Worm (Caenorhabditis elegans) whole organism, L3 larva: ENCODE measurements around the gene ZK470.6.

Experiments
- R02D3.7 ChIP-seq: fragments of 150-350 bp; optimal IDR thresholded peaks from 2 replicates; lab custom pipeline; 2014; ENCODE audit warnings: missing biosample characterization, missing genetic modification characterization
- ZK546.5 ChIP-seq: sonication (generic microtip); optimal IDR thresholded peaks from 2 replicates; lab custom pipeline; 2017; ENCODE audit warnings: missing biosample characterization, missing genetic modification characterization
- aly-2 ChIP-seq: fragments of 150-350 bp; optimal IDR thresholded peaks from 2 replicates; lab custom pipeline; 2014; ENCODE audit warnings: missing biosample characterization, missing genetic modification characterization
- ama-1 ChIP-seq: fragments of 150-350 bp; optimal IDR thresholded peaks from 2 replicates; lab custom pipeline; 2018
- ceh-16 ChIP-seq: sonication (generic microtip); optimal IDR thresholded peaks from 2 replicates; lab custom pipeline; 2017; ENCODE audit warnings: missing biosample characterization, missing genetic modification characterization
- ceh-28 ChIP-seq: fragments of 150-350 bp; optimal IDR thresholded peaks from 2 replicates; lab custom pipeline; 2014; ENCODE audit warnings: missing biosample characterization, missing genetic modification reagents, missing genetic modification characterization
- ceh-82 ChIP-seq: fragments of 150-350 bp; optimal IDR thresholded peaks from 2 replicates; lab custom pipeline; 2014; ENCODE audit warnings: missing biosample characterization, missing genetic modification characterization
- ceh-9 ChIP-seq: sonication (generic microtip); optimal IDR thresholded peaks from 2 replicates; lab custom pipeline; 2018; ENCODE audit warnings: missing biosample characterization, missing genetic modification characterization
- daf-12 ChIP-seq: fragments of 150-350 bp; optimal IDR thresholded peaks from 2 replicates; lab custom pipeline; 2014; ENCODE audit warnings: missing biosample characterization, missing genetic modification reagents, missing genetic modification characterization
- egl-27 ChIP-seq: sonication (generic microtip); optimal IDR thresholded peaks from 4 replicates; lab custom pipeline; 2017; ENCODE audit warnings: missing biosample characterization, missing genetic modification reagents, missing genetic modification characterization
- egl-5 ChIP-seq: fragments of 150-350 bp; optimal IDR thresholded peaks from 2 replicates; lab custom pipeline; 2017; ENCODE audit warnings: missing biosample characterization, missing genetic modification reagents, missing genetic modification characterization, inconsistent platforms
- elt-1 ChIP-seq: fragments of 150-350 bp; optimal IDR thresholded peaks from 2 replicates; lab custom pipeline; 2014; ENCODE audit warnings: missing biosample characterization, missing genetic modification characterization
- elt-2 ChIP-seq: sonication (generic microtip); optimal IDR thresholded peaks from 2 replicates; lab custom pipeline; 2016; ENCODE audit warnings: missing genetic modification reagents, mild to moderate bottlenecking, missing genetic modification characterization, missing compliant biosample characterization
- elt-3 ChIP-seq, 3 experiments: fragments of 150-350 bp in 1 of 3; sonication (generic microtip) in 2 of 3; optimal IDR thresholded peaks; 2 replicates in 2 of 3; 4 replicates in 1 of 3; lab custom pipeline; 2014 to 2017; ENCODE audit warnings: missing biosample characterization in 3 of 3, missing genetic modification characterization in 3 of 3
- eor-1 ChIP-seq, 2 experiments: fragments of 150-350 bp; optimal IDR thresholded peaks; 2 replicates each; lab custom pipeline; 2014 to 2018; ENCODE audit warnings: missing biosample characterization in 2 of 2, missing genetic modification characterization in 2 of 2
- fkh-10 ChIP-seq: sonication (generic microtip); optimal IDR thresholded peaks from 2 replicates; lab custom pipeline; 2017; ENCODE audit warnings: missing biosample characterization, missing genetic modification reagents, missing genetic modification characterization
- fkh-2 ChIP-seq: fragments of 150-350 bp; optimal IDR thresholded peaks from 2 replicates; lab custom pipeline; 2014; ENCODE audit warnings: missing biosample characterization, missing genetic modification reagents, missing genetic modification characterization
- fos-1 ChIP-seq: fragments of 150-350 bp; optimal IDR thresholded peaks from 2 replicates; lab custom pipeline; 2014; ENCODE audit warnings: missing biosample characterization, missing genetic modification characterization
- hmg-11 ChIP-seq: sonication (generic microtip); optimal IDR thresholded peaks from 2 replicates; lab custom pipeline; 2016; ENCODE audit warnings: missing genetic modification characterization, missing compliant biosample characterization
- jun-1 ChIP-seq: fragments of 150-350 bp; optimal IDR thresholded peaks from 2 replicates; lab custom pipeline; 2014; ENCODE audit warnings: missing biosample characterization, missing genetic modification reagents, missing genetic modification characterization
- lin-15B ChIP-seq: fragments of 150-350 bp; optimal IDR thresholded peaks from 2 replicates; lab custom pipeline; 2014; ENCODE audit warnings: missing biosample characterization, missing genetic modification characterization
- lin-39 ChIP-seq: fragments of 150-350 bp; optimal IDR thresholded peaks from 2 replicates; lab custom pipeline; 2018; ENCODE audit warnings: missing biosample characterization, missing genetic modification reagents, missing genetic modification characterization
- lsy-12 ChIP-seq: sonication (generic microtip); optimal IDR thresholded peaks from 2 replicates; lab custom pipeline; 2016; ENCODE audit warnings: mild to moderate bottlenecking, missing genetic modification characterization, missing compliant biosample characterization
- mdl-1 ChIP-seq: fragments of 150-350 bp; optimal IDR thresholded peaks from 2 replicates; lab custom pipeline; 2014; ENCODE audit warnings: missing biosample characterization, missing genetic modification characterization
- mml-1 ChIP-seq: fragments of 150-350 bp; sonication (generic microtip); optimal IDR thresholded peaks from 3 replicates; lab custom pipeline; 2014; ENCODE audit warnings: missing biosample characterization, missing genetic modification characterization
- nfya-1 ChIP-seq: sonication (generic microtip); optimal IDR thresholded peaks from 2 replicates; lab custom pipeline; 2017; ENCODE audit warnings: missing genetic modification characterization, mild to moderate bottlenecking, missing compliant biosample characterization, antibody characterized with exemption, moderate library complexity; ENCODE audit not compliant: insufficient read depth
- nhr-11 ChIP-seq: fragments of 150-350 bp; optimal IDR thresholded peaks from 2 replicates; lab custom pipeline; 2014; ENCODE audit warnings: missing biosample characterization, missing genetic modification characterization
- nhr-12 ChIP-seq: fragments of 150-350 bp; optimal IDR thresholded peaks from 2 replicates; lab custom pipeline; 2014; ENCODE audit warnings: missing biosample characterization, missing genetic modification characterization
- nhr-23 ChIP-seq: fragments of 150-350 bp; optimal IDR thresholded peaks from 2 replicates; lab custom pipeline; 2014; ENCODE audit warnings: missing biosample characterization, missing genetic modification reagents, missing genetic modification characterization
- nhr-237 ChIP-seq: fragments of 150-350 bp; optimal IDR thresholded peaks from 2 replicates; lab custom pipeline; 2014; ENCODE audit warnings: missing biosample characterization, missing genetic modification characterization
- nhr-25 ChIP-seq: sonication (generic microtip); optimal IDR thresholded peaks from 2 replicates; lab custom pipeline; 2017; ENCODE audit warnings: missing biosample characterization, missing genetic modification characterization
- nhr-28 ChIP-seq: fragments of 150-350 bp; optimal IDR thresholded peaks from 2 replicates; lab custom pipeline; 2014; ENCODE audit warnings: missing biosample characterization, missing genetic modification characterization
- nhr-43 ChIP-seq: sonication (generic microtip); optimal IDR thresholded peaks from 2 replicates; lab custom pipeline; 2016; ENCODE audit warnings: mild to moderate bottlenecking, missing genetic modification characterization, missing compliant biosample characterization; ENCODE audit not compliant: poor library complexity, severe bottlenecking
- nhr-67 ChIP-seq: fragments of 150-350 bp; optimal IDR thresholded peaks from 2 replicates; lab custom pipeline; 2014; ENCODE audit warnings: missing biosample characterization, missing genetic modification characterization
- nhr-76 ChIP-seq: fragments of 150-350 bp; sonication (generic microtip); optimal IDR thresholded peaks from 5 replicates; lab custom pipeline; 2014; ENCODE audit warnings: missing biosample characterization, missing genetic modification characterization
- nhr-77 ChIP-seq: fragments of 150-350 bp; optimal IDR thresholded peaks from 2 replicates; lab custom pipeline; 2014; ENCODE audit warnings: missing biosample characterization, missing genetic modification characterization
- pha-4 ChIP-seq: fragments of 150-350 bp; optimal IDR thresholded peaks from 2 replicates; lab custom pipeline; 2014; ENCODE audit warnings: missing biosample characterization, missing genetic modification reagents, missing genetic modification characterization
- pqm-1 ChIP-seq: fragments of 150-350 bp; optimal IDR thresholded peaks from 2 replicates; lab custom pipeline; 2017; ENCODE audit warnings: missing biosample characterization, missing genetic modification characterization, inconsistent platforms
- sea-2 ChIP-seq: fragments of 150-350 bp; sonication (generic microtip); optimal IDR thresholded peaks from 4 replicates; lab custom pipeline; 2014; ENCODE audit warnings: missing biosample characterization, missing genetic modification reagents, missing genetic modification characterization
- skn-1 ChIP-seq: fragments of 150-350 bp; optimal IDR thresholded peaks from 2 replicates; lab custom pipeline; 2014; ENCODE audit warnings: missing biosample characterization, missing genetic modification characterization
- snpc-4 ChIP-seq: fragments of 150-350 bp; optimal IDR thresholded peaks from 2 replicates; lab custom pipeline; 2014; ENCODE audit warnings: missing biosample characterization, missing genetic modification characterization
- tbx-2 ChIP-seq: sonication (generic microtip); optimal IDR thresholded peaks from 2 replicates; lab custom pipeline; 2016; ENCODE audit warnings: mild to moderate bottlenecking, missing genetic modification characterization, missing compliant biosample characterization
- unc-39 ChIP-seq: sonication (generic microtip); optimal IDR thresholded peaks from 4 replicates; lab custom pipeline; 2017; ENCODE audit warnings: missing biosample characterization, missing genetic modification characterization
- unc-62 ChIP-seq: fragments of 150-350 bp; sonication (generic microtip); optimal IDR thresholded peaks from 4 replicates; lab custom pipeline; 2014; ENCODE audit warnings: missing biosample characterization, missing genetic modification reagents, missing genetic modification characterization
- zag-1 ChIP-seq: fragments of 150-350 bp; optimal IDR thresholded peaks from 2 replicates; lab custom pipeline; 2014; ENCODE audit warnings: missing biosample characterization, missing genetic modification characterization
- ztf-11 ChIP-seq: fragments of 150-350 bp; optimal IDR thresholded peaks from 2 replicates; lab custom pipeline; 2014; ENCODE audit warnings: missing biosample characterization, missing genetic modification characterization
- ztf-4 ChIP-seq: fragments of 150-350 bp; optimal IDR thresholded peaks from 2 replicates; lab custom pipeline; 2014; ENCODE audit warnings: missing biosample characterization, missing genetic modification characterization

Gene ZK470.6

DNA sequence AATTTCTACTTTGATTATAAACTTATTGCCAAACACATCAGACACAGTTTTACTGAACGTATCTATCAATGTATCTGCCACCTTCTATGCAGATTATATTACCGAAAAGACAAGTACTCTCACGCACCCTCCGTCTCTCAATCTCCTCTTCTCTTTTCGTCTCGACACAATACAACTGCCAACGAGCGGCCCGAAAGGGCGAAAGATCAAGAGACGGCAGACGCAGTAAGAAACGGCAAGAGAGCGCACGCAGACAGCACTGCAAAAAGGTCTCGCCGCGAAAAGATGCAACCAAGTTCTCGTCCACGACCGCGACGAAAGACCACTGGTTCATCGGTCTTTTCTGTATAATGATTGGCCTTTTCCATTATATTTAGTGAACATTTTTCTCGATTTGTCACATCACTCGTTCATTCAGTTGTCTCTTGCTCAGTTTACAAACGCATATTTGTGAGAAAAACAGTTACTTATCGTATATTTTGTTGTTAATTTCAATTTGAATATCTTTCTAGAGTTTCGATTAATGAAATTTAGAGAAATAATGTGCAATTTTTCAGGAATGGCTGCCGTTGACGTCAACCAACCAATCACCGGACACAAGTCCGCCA is 13.3 kb upstream of the ZK470.6 start, which contains the start of gene vha-12:
vha-12 (plus strand) TSS at position 558 of the 608 bp plus-strand sequence.
- no peak for TF ChIP-seq aly-2 (tag; lab: Kevin White, UChicago)
- peak; percentile 54 for TF ChIP-seq nhr-11 (tag; lab: Kevin White, UChicago)
- peak; percentile 33 for TF ChIP-seq ztf-4 (tag; lab: Kevin White, UChicago)
- peak; percentile 88 for TF ChIP-seq elt-2 (tag; lab: Kevin White, UChicago)
- peak; percentile 97 for TF ChIP-seq nhr-25 (tag; lab: Kevin White, UChicago)
- no peak for TF ChIP-seq ceh-9
- TF ChIP-seq R02D3.7 (tag; lab: Kevin White, UChicago): peak; percentile 71
- TF ChIP-seq skn-1 (tag; lab: Kevin White, UChicago): peak; percentile 68
- no peak for TF ChIP-seq nhr-237
- TF ChIP-seq ceh-16 (tag; lab: Kevin White, UChicago): no peak
- peak; percentile 19 for TF ChIP-seq mdl-1 (tag; lab: Kevin White, UChicago)
- TF ChIP-seq elt-3 (tag; optimal IDR thresholded peaks at IDR 0.05; lab: Kevin White, UChicago): peak in 1 of 3 experiments; percentile 74
- TF ChIP-seq nhr-43 (tag; lab: Kevin White, UChicago): peak; percentile 86
- peak; percentile 55 for TF ChIP-seq ceh-82 (tag; lab: Kevin White, UChicago)
- TF ChIP-seq hmg-11 (tag; lab: Kevin White, UChicago): peak; percentile 83
- peak; percentile 72 for TF ChIP-seq lsy-12 (tag; lab: Kevin White, UChicago)
- peak; percentile 88 for TF ChIP-seq lin-15B (tag; lab: Kevin White, UChicago)
- peak; percentile 85 for TF ChIP-seq ceh-28 (tag; lab: Kevin White, UChicago)
- peak; percentile 93 for TF ChIP-seq pqm-1 (tag; lab: Kevin White, UChicago)
- no peak for TF ChIP-seq ztf-11
- peak; percentile 59 for TF ChIP-seq fkh-10
- no peak for TF ChIP-seq nhr-12
- no peak for TF ChIP-seq sea-2 (GFP tag; lab: Kevin White, UChicago)
- peak; percentile 7 for TF ChIP-seq unc-62 (GFP tag; lab: Kevin White, UChicago)
- TF ChIP-seq fkh-2: no peak
- TF ChIP-seq nhr-23 (tag; lab: Kevin White, UChicago): peak; percentile 98
- TF ChIP-seq nhr-28: no peak
- TF ChIP-seq nfya-1 (tag; lab: Kevin White, UChicago): peak; percentile 94
- TF ChIP-seq nhr-76 (tag; lab: Kevin White, UChicago): peak; percentile 10
- peak; percentile 49 for TF ChIP-seq egl-27 (tag; lab: Kevin White, UChicago)
- TF ChIP-seq lin-39 (tag; lab: Kevin White, UChicago): peak; percentile 89
- no peak for TF ChIP-seq mml-1 (tag; lab: Kevin White, UChicago)
- peak in 1 of 2 experiments; percentile 3 for TF ChIP-seq eor-1 (tag; optimal IDR thresholded peaks at IDR 0.05; lab: Kevin White, UChicago)
- peak; percentile 58 for TF ChIP-seq tbx-2 (tag; lab: Kevin White, UChicago)
- TF ChIP-seq nhr-67: no peak
- no peak for TF ChIP-seq daf-12 (tag; lab: Kevin White, UChicago)
- TF ChIP-seq ama-1 (lab: Kevin White, UChicago): no peak
- peak; percentile 93 for TF ChIP-seq jun-1 (tag; lab: Kevin White, UChicago)
- no peak for TF ChIP-seq unc-39 (tag; lab: Kevin White, UChicago)
- peak; percentile 74 for TF ChIP-seq snpc-4
- no peak for TF ChIP-seq nhr-77 (tag; lab: Kevin White, UChicago)
- TF ChIP-seq fos-1: no peak
- peak; percentile 93 for TF ChIP-seq pha-4 (tag; lab: Kevin White, UChicago)
- TF ChIP-seq egl-5: peak; percentile 75
- TF ChIP-seq ZK546.5 (tag; lab: Kevin White, UChicago): no peak
- no peak for TF ChIP-seq elt-1 (tag; lab: Kevin White, UChicago)
- peak; percentile 48 for TF ChIP-seq zag-1 (tag; lab: Kevin White, UChicago)
